Worm (Caenorhabditis elegans) whole organism, mixed stage, embryonic: ENCODE measurements around the gene syg-1.

ENCODE experiments used
- M03D4.4 ChIP-seq: sonication (generic microtip); optimal IDR thresholded peaks from 2 replicates; lab custom pipeline; 2017; ENCODE audit warnings: mild to moderate bottlenecking, missing genetic modification characterization, missing compliant biosample characterization
- bed-3 ChIP-seq: fragments of 200-800 bp; sonication (Bioruptor generic); optimal IDR thresholded peaks from 3 replicates; lab custom pipeline; 2018; ENCODE audit warnings: mild to moderate bottlenecking, missing genetic modification characterization, moderate library complexity, missing compliant biosample characterization
- blmp-1 ChIP-seq: fragments of 150-350 bp; optimal IDR thresholded peaks from 2 replicates; lab custom pipeline; 2014; ENCODE audit warnings: missing biosample characterization, missing genetic modification characterization
- ceh-39 ChIP-seq: fragments of 150-350 bp; optimal IDR thresholded peaks from 2 replicates; lab custom pipeline; 2014; ENCODE audit warnings: missing biosample characterization, missing genetic modification characterization
- ceh-43 ChIP-seq: fragments of 200-800 bp; sonication (Bioruptor generic); optimal IDR thresholded peaks from 2 replicates; lab custom pipeline; 2018; ENCODE audit warnings: mild to moderate bottlenecking, missing genetic modification characterization, moderate library complexity, missing compliant biosample characterization
- ceh-83 ChIP-seq: fragments of 200-800 bp; sonication (Bioruptor generic); optimal IDR thresholded peaks from 2 replicates; lab custom pipeline; 2018; ENCODE audit warnings: mild to moderate bottlenecking, missing genetic modification characterization, missing compliant biosample characterization
- ces-1 ChIP-seq: fragments of 150-350 bp; optimal IDR thresholded peaks from 2 replicates; lab custom pipeline; 2014; ENCODE audit warnings: missing biosample characterization, missing genetic modification reagents, missing genetic modification characterization
- cnd-1 ChIP-seq: fragments of 200-800 bp; sonication (Bioruptor generic); optimal IDR thresholded peaks from 2 replicates; lab custom pipeline; 2018; ENCODE audit warnings: mild to moderate bottlenecking, missing genetic modification characterization, missing compliant biosample characterization
- drap-1 ChIP-seq: fragments of 200-800 bp; sonication (Bioruptor generic); optimal IDR thresholded peaks from 3 replicates; lab custom pipeline; 2018; ENCODE audit warnings: mild to moderate bottlenecking, missing genetic modification characterization, missing compliant biosample characterization
- elt-1 ChIP-seq: sonication (generic microtip); optimal IDR thresholded peaks from 2 replicates; lab custom pipeline; 2017; ENCODE audit warnings: missing genetic modification characterization, mild to moderate bottlenecking, missing compliant biosample characterization, antibody characterized with exemption, moderate library complexity, borderline replicate concordance; ENCODE audit not compliant: insufficient read depth
- elt-3 ChIP-seq: fragments of 150-350 bp; optimal IDR thresholded peaks from 2 replicates; lab custom pipeline; 2014; ENCODE audit warnings: missing biosample characterization, missing genetic modification characterization
- flh-1 ChIP-seq: fragments of 200-800 bp; sonication (Bioruptor generic); optimal IDR thresholded peaks from 2 replicates; lab custom pipeline; 2018; ENCODE audit warnings: mild to moderate bottlenecking, missing genetic modification characterization, moderate library complexity, missing compliant biosample characterization
- ham-2 ChIP-seq: fragments of 200-800 bp; sonication (Bioruptor generic); optimal IDR thresholded peaks from 2 replicates; lab custom pipeline; 2018; ENCODE audit warnings: mild to moderate bottlenecking, missing genetic modification characterization, missing compliant biosample characterization
- hlh-1 ChIP-seq: fragments of 150-350 bp; optimal IDR thresholded peaks from 2 replicates; lab custom pipeline; 2014; ENCODE audit warnings: missing biosample characterization, missing genetic modification reagents, missing genetic modification characterization
- lin-13 ChIP-seq: fragments of 150-350 bp; optimal IDR thresholded peaks from 2 replicates; lab custom pipeline; 2014; ENCODE audit warnings: missing biosample characterization, missing genetic modification characterization
- lin-32 ChIP-seq: fragments of 200-800 bp; sonication (Bioruptor generic); optimal IDR thresholded peaks from 2 replicates; lab custom pipeline; 2018; ENCODE audit warnings: mild to moderate bottlenecking, missing genetic modification characterization, missing compliant biosample characterization
- lsy-2 ChIP-seq: fragments of 150-350 bp; optimal IDR thresholded peaks from 2 replicates; lab custom pipeline; 2014; ENCODE audit warnings: missing biosample characterization, missing genetic modification characterization
- mab-5 ChIP-seq: fragments of 150-350 bp; optimal IDR thresholded peaks from 2 replicates; lab custom pipeline; 2014; ENCODE audit warnings: missing biosample characterization, missing genetic modification characterization
- mep-1 ChIP-seq: fragments of 150-350 bp; optimal IDR thresholded peaks from 2 replicates; lab custom pipeline; 2017; ENCODE audit warnings: missing biosample characterization, missing genetic modification reagents, missing genetic modification characterization, inconsistent platforms
- mls-2 ChIP-seq: sonication (generic microtip); optimal IDR thresholded peaks from 2 replicates; lab custom pipeline; 2016; ENCODE audit warnings: mild to moderate bottlenecking, missing genetic modification characterization, moderate library complexity, missing compliant biosample characterization
- nhr-12 ChIP-seq: fragments of 150-350 bp; optimal IDR thresholded peaks from 2 replicates; lab custom pipeline; 2014; ENCODE audit warnings: missing biosample characterization, missing genetic modification characterization
- nhr-2 ChIP-seq: fragments of 150-350 bp; optimal IDR thresholded peaks from 2 replicates; lab custom pipeline; 2014; ENCODE audit warnings: missing biosample characterization, missing genetic modification characterization
- nhr-237 ChIP-seq: fragments of 150-350 bp; optimal IDR thresholded peaks from 2 replicates; lab custom pipeline; 2014; ENCODE audit warnings: missing biosample characterization, missing genetic modification characterization
- nhr-28 ChIP-seq: fragments of 150-350 bp; optimal IDR thresholded peaks from 2 replicates; lab custom pipeline; 2014; ENCODE audit warnings: missing biosample characterization, missing genetic modification characterization
- nhr-76 ChIP-seq: sonication (generic microtip); optimal IDR thresholded peaks from 2 replicates; lab custom pipeline; 2017; ENCODE audit warnings: missing biosample characterization, missing genetic modification characterization
- pha-4 ChIP-seq: fragments of 150-350 bp; optimal IDR thresholded peaks from 2 replicates; lab custom pipeline; 2018; ENCODE audit warnings: missing biosample characterization, missing genetic modification reagents, missing genetic modification characterization
- sem-2 ChIP-seq: fragments of 200-800 bp; sonication (Bioruptor generic); optimal IDR thresholded peaks from 2 replicates; lab custom pipeline; 2018; ENCODE audit warnings: mild to moderate bottlenecking, missing genetic modification characterization, missing compliant biosample characterization
- snpc-4 ChIP-seq: fragments of 150-350 bp; optimal IDR thresholded peaks from 2 replicates; lab custom pipeline; 2014; ENCODE audit warnings: missing biosample characterization, missing genetic modification characterization
- sptf-1 ChIP-seq: sonication (generic microtip); optimal IDR thresholded peaks from 2 replicates; lab custom pipeline; 2017; ENCODE audit warnings: mild to moderate bottlenecking, missing genetic modification characterization, moderate library complexity, missing compliant biosample characterization
- tbx-8 ChIP-seq: fragments of 200-800 bp; sonication (Bioruptor generic); optimal IDR thresholded peaks from 2 replicates; lab custom pipeline; 2018; ENCODE audit warnings: mild to moderate bottlenecking, missing genetic modification characterization, moderate library complexity, missing compliant biosample characterization
- unc-120 ChIP-seq: sonication (generic microtip); optimal IDR thresholded peaks from 2 replicates; lab custom pipeline; 2017; ENCODE audit warnings: missing genetic modification characterization, missing compliant biosample characterization; ENCODE audit not compliant: poor library complexity, severe bottlenecking
- unc-39 ChIP-seq: fragments of 150-350 bp; optimal IDR thresholded peaks from 2 replicates; lab custom pipeline; 2014; ENCODE audit warnings: missing biosample characterization, missing genetic modification characterization
- unc-62 ChIP-seq: fragments of 150-350 bp; optimal IDR thresholded peaks from 2 replicates; lab custom pipeline; 2014; ENCODE audit warnings: missing biosample characterization, missing genetic modification reagents, missing genetic modification characterization
- zip-8 ChIP-seq: fragments of 150-350 bp; optimal IDR thresholded peaks from 2 replicates; lab custom pipeline; 2014; ENCODE audit warnings: missing biosample characterization, missing genetic modification characterization

Gene syg-1

ce11 chrX:2552210-2552674 lies 37.1 kb upstream of the syg-1 start, which contains the start of gene aat-3:
Gene aat-3 (plus strand): TSS chrX:2552260.
- TF ChIP-seq lin-32 (GFP tag; lab: Kevin White, UChicago) (no peak), M03D4.4 (tag; lab: Kevin White, UChicago) (no peak), lin-13 (tag; lab: Kevin White, UChicago) (no peak), pha-4 (tag; lab: Kevin White, UChicago) (no peak), tbx-8 (GFP tag; lab: Kevin White, UChicago) (no peak), elt-1 (tag; lab: Kevin White, UChicago) (no peak), drap-1 (GFP tag; lab: Kevin White, UChicago) (peak; percentile 49), nhr-12 (tag; lab: Kevin White, UChicago) (no peak), sptf-1 (peak; percentile 40), nhr-76 (tag; lab: Kevin White, UChicago) (no peak), mab-5 (tag; lab: Kevin White, UChicago) (no peak), unc-39 (tag; lab: Kevin White, UChicago) (no peak), flh-1 (GFP tag; lab: Kevin White, UChicago) (no peak), nhr-237 (tag; lab: Kevin White, UChicago) (no peak), ceh-39 (tag; lab: Kevin White, UChicago) (no peak), hlh-1 (no peak), nhr-28 (no peak), mep-1 (peak; percentile 16), mls-2 (tag; lab: Kevin White, UChicago) (peak; percentile 71), snpc-4 (no peak), unc-120 (tag; lab: Kevin White, UChicago) (peak; percentile 8), ces-1 (GFP tag; lab: Kevin White, UChicago) (no peak), zip-8 (tag; lab: Kevin White, UChicago) (no peak), nhr-2 (peak; percentile 88), ceh-43 (GFP tag; lab: Kevin White, UChicago) (no peak), unc-62 (GFP tag; lab: Kevin White, UChicago) (no peak), bed-3 (GFP tag; lab: Kevin White, UChicago) (no peak), sem-2 (GFP tag; lab: Kevin White, UChicago) (no peak), ham-2 (GFP tag; lab: Kevin White, UChicago) (no peak), lsy-2 (tag; lab: Kevin White, UChicago) (no peak), cnd-1 (tag; lab: Kevin White, UChicago) (peak; percentile 10), elt-3 (tag; lab: Kevin White, UChicago) (no peak), blmp-1 (tag; lab: Kevin White, UChicago) (no peak)

ce11 chrX:2551450-2551849 lies 36.3 kb upstream of the syg-1 start:
- TF ChIP-seq mep-1 (no peak), ceh-39 (tag; lab: Kevin White, UChicago) (no peak), ceh-83 (GFP tag; lab: Kevin White, UChicago) (no peak), lin-32 (GFP tag; lab: Kevin White, UChicago) (no peak), elt-1 (tag; lab: Kevin White, UChicago) (no peak), cnd-1 (tag; lab: Kevin White, UChicago) (no peak), unc-62 (GFP tag; lab: Kevin White, UChicago) (no peak), sem-2 (GFP tag; lab: Kevin White, UChicago) (no peak), lsy-2 (tag; lab: Kevin White, UChicago) (no peak), nhr-2 (no peak), ham-2 (GFP tag; lab: Kevin White, UChicago) (no peak), mls-2 (tag; lab: Kevin White, UChicago) (no peak), mab-5 (tag; lab: Kevin White, UChicago) (no peak), pha-4 (tag; lab: Kevin White, UChicago) (no peak), zip-8 (tag; lab: Kevin White, UChicago) (no peak), unc-120 (tag; lab: Kevin White, UChicago) (no peak), unc-39 (tag; lab: Kevin White, UChicago) (no peak), hlh-1 (no peak)
- TF ChIP-seq, all 35 proteins: peak for 0

ce11 chrX:2550665-2551064 lies 35.5 kb upstream of the syg-1 start:
- TF ChIP-seq nhr-12 (tag; lab: Kevin White, UChicago), result no peak
- TF ChIP-seq ces-1 (GFP tag; lab: Kevin White, UChicago), result peak; percentile 1
- no peak for TF ChIP-seq unc-62 (GFP tag; lab: Kevin White, UChicago)
- no peak for TF ChIP-seq M03D4.4 (tag; lab: Kevin White, UChicago)
- no peak for TF ChIP-seq sptf-1
- TF ChIP-seq, all 35 proteins: peak for 1
